Worm (Caenorhabditis elegans) whole organism, L4/young adult: ENCODE data around the gene F20D1.22.

Experiments
- W03F9.2 ChIP-seq: fragments of 150-350 bp; optimal IDR thresholded peaks from 2 replicates; lab custom pipeline; 2014; ENCODE audit warnings: missing biosample characterization, missing genetic modification characterization
- him-1 ChIP-seq: sonication (generic microtip); optimal IDR thresholded peaks from 2 replicates; lab custom pipeline; 2016; ENCODE audit warnings: missing genotype, missing genetic modification reagents, missing genetic modification characterization, missing compliant biosample characterization

- TF ChIP-seq W03F9.2 (tag; lab: Kevin White, UChicago) (no peak), him-1 (tag; lab: Kevin White, UChicago) (no peak)
Observed at ce11 chrX:14958401-14958800, 8.2 kb upstream of the F20D1.22 start.
